Worm (Caenorhabditis elegans): ENCODE measurements around the gene C06A1.3.

C06A1.3 gene

ce11 chrII:10553377-10554045 is 18.6 kb upstream of the C06A1.3 start:
- TF ChIP-seq pqm-1 (tag; optimal IDR thresholded peaks at IDR 0.05) (no peak), unc-62 (GFP tag; optimal IDR thresholded peaks at IDR 0.05) (no peak), pax-3 (tag; optimal IDR thresholded peaks at IDR 0.05) (no peak), lin-13 (GFP tag; optimal IDR thresholded peaks at IDR 0.05) (no peak), unc-30 (tag; optimal IDR thresholded peaks at IDR 0.05) (no peak), skn-1 (tag; optimal IDR thresholded peaks at IDR 0.05) (no peak), xbp-1 (tag; optimal IDR thresholded peaks at IDR 0.05) (no peak), rnt-1 (tag; optimal IDR thresholded peaks at IDR 0.05) (peak; percentile 28), lin-35 (GFP tag; optimal IDR thresholded peaks at IDR 0.05) (peak in 1 of 2 experiments; percentile 3), ceh-90 (tag; optimal IDR thresholded peaks at IDR 0.05) (no peak), nhr-85 (tag) (no peak), nhr-20 (tag; optimal IDR thresholded peaks at IDR 0.05) (no peak), lin-14 (GFP tag; optimal IDR thresholded peaks at IDR 0.05) (peak; percentile 4), fos-1 (tag; optimal IDR thresholded peaks at IDR 0.05) (no peak), ama-1 (optimal IDR thresholded peaks at IDR 0.05) (peak; percentile 73), efl-1 (optimal IDR thresholded peaks at IDR 0.05) (no peak), efl-1 (GFP tag; optimal IDR thresholded peaks at IDR 0.05 in 1 of 2) (peak in 1 of 2 experiments; percentile 33), elt-3 (tag; optimal IDR thresholded peaks at IDR 0.05) (no peak), Y116A8C.19 (tag; optimal IDR thresholded peaks at IDR 0.05; ENCODE audit: borderline replicate concordance) (no peak), ceh-88 (GFP tag; IDR thresholded peaks at IDR 0.05) (no peak)

DNA sequence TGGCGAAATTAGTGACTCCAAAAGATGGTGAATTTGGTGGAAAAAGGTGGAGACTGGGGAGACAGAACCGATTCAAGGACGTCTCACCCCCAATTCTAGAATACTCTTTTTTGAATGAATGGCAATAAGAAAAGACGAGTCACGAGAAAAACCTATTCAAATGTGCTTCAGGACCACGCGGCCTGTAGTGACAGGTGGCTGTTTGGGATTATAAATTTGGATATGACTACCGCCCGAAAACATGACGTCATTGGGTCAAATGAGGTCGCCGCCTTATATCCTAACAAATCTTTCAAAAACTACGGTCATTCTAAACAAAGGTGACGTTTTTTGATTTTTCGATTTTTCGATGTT is 18.0 kb upstream of the C06A1.3 start:
- peak; percentile 7 for TF ChIP-seq C16A3.4 (tag; optimal IDR thresholded peaks at IDR 0.05)
- peak; percentile 22 for TF ChIP-seq lin-13 (GFP tag; optimal IDR thresholded peaks at IDR 0.05)
- no peak for TF ChIP-seq hlh-4 (tag; optimal IDR thresholded peaks at IDR 0.05)
- peak; percentile 21 for TF ChIP-seq nhr-71 (tag; optimal IDR thresholded peaks at IDR 0.05)
- TF ChIP-seq ama-1 (optimal IDR thresholded peaks at IDR 0.05) = peak; percentile 34
- TF ChIP-seq snpc-4 (tag; optimal IDR thresholded peaks at IDR 0.05) = no peak
- peak; percentile 39 for TF ChIP-seq snu-23 (GFP tag; optimal IDR thresholded peaks at IDR 0.05)
- peak; percentile 11 for TF ChIP-seq nhr-47 (tag; optimal IDR thresholded peaks at IDR 0.05)
- no peak for TF ChIP-seq egl-13 (tag; optimal IDR thresholded peaks at IDR 0.05)
- peak; percentile 17 for TF ChIP-seq rnt-1 (tag; optimal IDR thresholded peaks at IDR 0.05)
- peak; percentile 38 for TF ChIP-seq nhr-90 (tag; optimal IDR thresholded peaks at IDR 0.05; ENCODE audit: poor library complexity)
- peak; percentile 9 for TF ChIP-seq swsn-7 (tag; optimal IDR thresholded peaks at IDR 0.05)
- peak in 1 of 2 experiments; percentile 79 for TF ChIP-seq ztf-11 (tag; optimal IDR thresholded peaks at IDR 0.05)
- no peak for TF ChIP-seq efl-3 (GFP tag; optimal IDR thresholded peaks at IDR 0.05)
- TF ChIP-seq efl-1 (optimal IDR thresholded peaks at IDR 0.05) = no peak
- peak in 1 of 2 experiments; percentile 2 for TF ChIP-seq efl-1 (GFP tag; optimal IDR thresholded peaks at IDR 0.05 in 1 of 2)
- no peak for TF ChIP-seq C04F5.9 (tag; optimal IDR thresholded peaks at IDR 0.05)
- TF ChIP-seq nhr-85 (tag) = peak; percentile 88
- peak; percentile 1 for TF ChIP-seq lin-14 (GFP tag; optimal IDR thresholded peaks at IDR 0.05)
- peak; percentile 59 for TF ChIP-seq mep-1 (tag; optimal IDR thresholded peaks at IDR 0.05)
- no peak for TF ChIP-seq lin-15B (tag; optimal IDR thresholded peaks at IDR 0.05)

- TF ChIP-seq ztf-11 (tag; optimal IDR thresholded peaks at IDR 0.05) (peak in 1 of 2 experiments; percentile 39), nhr-28 (tag; optimal IDR thresholded peaks at IDR 0.05) (no peak)
Observed at ce11 chrII:10554972-10555371, 17.1 kb upstream of the C06A1.3 start, which contains the start of gene mnk-1. mnk-1 (minus strand) TSS chrII:10555044.

- no peak for TF ChIP-seq unc-98 (GFP tag; IDR thresholded peaks at IDR 0.05)
- TF ChIP-seq lsy-2 (tag; optimal IDR thresholded peaks at IDR 0.05) = peak; percentile 44 to 68
- peak; percentile 59 for TF ChIP-seq tbx-2 (tag; optimal IDR thresholded peaks at IDR 0.05)
- TF ChIP-seq pax-3 (tag; optimal IDR thresholded peaks at IDR 0.05) = no peak
- TF ChIP-seq C04F5.9 (tag; optimal IDR thresholded peaks at IDR 0.05) = no peak
- no peak for TF ChIP-seq hlh-17 (GFP tag; optimal IDR thresholded peaks at IDR 0.05; ENCODE audit: borderline replicate concordance)
- no peak for TF ChIP-seq ceh-90 (tag; optimal IDR thresholded peaks at IDR 0.05)
- TF ChIP-seq mdl-1 (tag; optimal IDR thresholded peaks at IDR 0.05) = peak in 1 of 2 experiments; percentile 61
- no peak for TF ChIP-seq nhr-237 (tag; optimal IDR thresholded peaks at IDR 0.05)
- peak; percentile 62 for TF ChIP-seq swsn-7 (tag; optimal IDR thresholded peaks at IDR 0.05)
- peak; percentile 81 for TF ChIP-seq mep-1 (tag; optimal IDR thresholded peaks at IDR 0.05)
- no peak for TF ChIP-seq fos-1 (tag; optimal IDR thresholded peaks at IDR 0.05)
- TF ChIP-seq ama-1 (optimal IDR thresholded peaks at IDR 0.05) = peak; percentile 64
- TF ChIP-seq efl-1 (optimal IDR thresholded peaks at IDR 0.05) = peak; percentile 40 to 56
- TF ChIP-seq efl-1 (GFP tag; optimal IDR thresholded peaks at IDR 0.05 in 1 of 2) = peak in 1 of 2 experiments; percentile 93
- peak; percentile 45 for TF ChIP-seq nhr-11 (tag; optimal IDR thresholded peaks at IDR 0.05)
- TF ChIP-seq grh-1 (GFP tag; IDR thresholded peaks at IDR 0.05) = 0 out of 2 replicates have a peak, but pooled peaks have one; percentile 37
- TF ChIP-seq fkh-4 (tag; optimal IDR thresholded peaks at IDR 0.05; ENCODE audit: borderline replicate concordance) = peak; percentile 47
- TF ChIP-seq egl-13 (tag; optimal IDR thresholded peaks at IDR 0.05) = no peak
- no peak for TF ChIP-seq aly-2 (tag; optimal IDR thresholded peaks at IDR 0.05)
- peak; percentile 55 for TF ChIP-seq xbp-1 (tag; optimal IDR thresholded peaks at IDR 0.05)
Observed at ce11 chrII:10555484-10556075, 16.5 kb upstream of the C06A1.3 start.

Measured in whole organism, L1 larva.